Worm (Caenorhabditis elegans) whole organism, midembryonic: ENCODE data around the gene C33F10.11.
"Not testable (repeated sequence)": the region's sequence is repeated elsewhere in the genome, so short reads cannot be mapped to it uniquely, and the experiment has no call there.

ENCODE experiments used
- T22C8.4 ChIP-seq: fragments of 200-800 bp; sonication (Bioruptor generic); IDR thresholded peaks from 2 replicates; pipeline ENCODE4 v1.3.6; 2022; ENCODE audit warnings: missing genetic modification characterization, missing compliant biosample characterization
- cog-1 ChIP-seq: sonication (generic microtip); optimal IDR thresholded peaks from 2 replicates; lab custom pipeline; 2016; ENCODE audit warnings: missing genetic modification characterization, missing compliant biosample characterization
- flt-1 ChIP-seq: fragments of 200-800 bp; sonication (Bioruptor generic); IDR thresholded peaks from 2 replicates; pipeline ENCODE4 v1.3.6; 2022; ENCODE audit warnings: missing genetic modification characterization, missing compliant biosample characterization
- klf-2 ChIP-seq: fragments of 200-800 bp; sonication (Bioruptor generic); conservative IDR thresholded peaks from 2 replicates; pipeline ENCODE4 v1.3.6; 2022; ENCODE audit warnings: missing genetic modification reagents, missing genetic modification characterization, missing compliant biosample characterization
- med-1 ChIP-seq: sonication (generic microtip); optimal IDR thresholded peaks from 2 replicates; lab custom pipeline; 2017; ENCODE audit warnings: missing genetic modification characterization, mild to moderate bottlenecking, missing compliant biosample characterization, antibody characterized with exemption, missing genetic modification reagents; ENCODE audit not compliant: insufficient read depth
- ref-1 ChIP-seq: fragments of 200-800 bp; sonication (Bioruptor generic); conservative IDR thresholded peaks from 2 replicates; pipeline ENCODE4 v1.3.6; 2022; ENCODE audit warnings: missing genetic modification reagents, missing genetic modification characterization, missing compliant biosample characterization
- tab-1 ChIP-seq: fragments of 200-800 bp; sonication (Bioruptor generic); IDR thresholded peaks from 2 replicates; pipeline ENCODE4 v1.3.6; 2022; ENCODE audit warnings: missing genetic modification characterization, missing compliant biosample characterization
- ztf-23 ChIP-seq: fragments of 200-800 bp; sonication (Bioruptor generic); IDR thresholded peaks from 2 replicates; pipeline ENCODE4 v1.3.6; 2022; ENCODE audit warnings: missing genetic modification reagents, missing genetic modification characterization, missing compliant biosample characterization
- ztf-29 ChIP-seq: fragments of 200-800 bp; sonication (Bioruptor generic); IDR thresholded peaks from 2 replicates; pipeline ENCODE4 v1.3.6; 2022; ENCODE audit warnings: missing genetic modification reagents, missing genetic modification characterization, missing compliant biosample characterization

C33F10.11 gene

DNA sequence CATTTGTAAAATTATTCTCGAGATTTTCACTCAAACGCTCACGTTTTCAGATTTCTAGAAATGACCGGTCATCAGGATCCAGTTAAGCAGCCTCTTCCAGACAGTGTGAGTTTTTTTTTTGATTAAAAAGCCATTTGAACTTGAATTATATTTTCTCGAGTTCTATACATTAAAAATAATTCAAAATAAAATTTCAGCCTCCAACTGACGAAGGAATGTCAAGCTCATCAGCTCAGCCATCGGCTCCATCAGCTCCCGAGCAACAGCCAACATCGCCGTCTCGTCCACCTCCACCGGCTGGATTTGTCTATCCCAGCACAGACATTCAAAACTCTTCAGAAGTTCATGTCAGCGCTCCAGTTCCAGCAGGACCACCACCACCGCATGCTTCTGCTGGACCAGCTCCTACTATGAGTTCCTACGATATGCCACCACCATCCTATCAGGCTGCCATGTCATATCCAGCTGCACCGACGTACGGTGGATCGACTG lies 23.3 kb upstream of the C33F10.11 start, which contains the start of gene F11G11.5:
TSS of gene F11G11.5 (plus strand) at position 51 of the 492 bp plus-strand sequence.
- TF ChIP-seq klf-2 (no peak), ztf-29 (no peak), ztf-23 (no peak), T22C8.4 (GFP tag; lab: Robert Waterston, UW) (no peak), tab-1 (GFP tag; lab: Robert Waterston, UW) (no peak), ref-1 (GFP tag; lab: Robert Waterston, UW) (no peak), med-1 (no peak), flt-1 (GFP tag; lab: Robert Waterston, UW) (no peak), cog-1 (tag; lab: Kevin White, UChicago) (no peak)

DNA sequence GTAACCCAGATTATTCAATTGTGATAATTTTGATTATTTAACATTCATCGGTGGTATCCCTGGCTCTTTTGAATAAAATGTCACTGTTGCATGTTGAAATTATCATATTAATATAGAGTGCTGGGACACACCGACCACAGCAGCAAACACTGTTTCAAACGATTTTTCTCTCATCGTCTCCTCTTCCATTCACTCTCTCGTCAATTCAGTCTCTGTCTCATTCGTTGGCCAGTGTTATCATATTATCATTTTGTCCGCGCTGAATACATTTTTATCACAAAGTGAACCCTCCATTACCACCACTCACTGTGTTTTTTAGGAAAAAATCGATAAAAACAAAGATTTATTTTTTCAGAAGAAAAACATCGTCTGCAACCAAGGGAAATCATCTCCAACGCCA lies 22.4 kb upstream of the C33F10.11 start:
- TF ChIP-seq ztf-23 (0 out of 2 replicates have a peak, but pooled peaks have one; percentile 24), T22C8.4 (GFP tag; lab: Robert Waterston, UW) (0 out of 2 replicates have a peak, but pooled peaks have one; percentile 13), ref-1 (GFP tag; lab: Robert Waterston, UW) (no peak)

DNA sequence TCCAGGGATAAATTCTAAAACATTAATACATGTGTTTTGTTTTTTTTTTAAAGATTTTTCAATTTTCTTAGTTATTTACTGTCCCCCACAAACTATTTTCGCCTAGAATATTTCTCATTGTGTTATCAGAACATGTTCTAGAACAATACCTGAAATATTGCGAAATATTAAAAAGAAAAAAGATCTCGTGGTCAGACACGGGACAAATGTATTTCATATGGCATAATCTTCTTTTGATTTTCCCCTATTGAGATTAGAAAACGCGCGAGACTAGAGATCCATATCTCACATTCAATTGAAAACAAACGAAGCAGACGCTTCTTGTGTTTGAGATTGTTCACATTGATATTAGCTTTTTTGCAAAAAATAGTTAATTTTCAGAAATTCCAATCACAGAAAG lies 21.5 kb upstream of the C33F10.11 start:
- TF ChIP-seq tab-1 (GFP tag; lab: Robert Waterston, UW) (no peak), klf-2 (no peak), med-1 (no peak)

DNA sequence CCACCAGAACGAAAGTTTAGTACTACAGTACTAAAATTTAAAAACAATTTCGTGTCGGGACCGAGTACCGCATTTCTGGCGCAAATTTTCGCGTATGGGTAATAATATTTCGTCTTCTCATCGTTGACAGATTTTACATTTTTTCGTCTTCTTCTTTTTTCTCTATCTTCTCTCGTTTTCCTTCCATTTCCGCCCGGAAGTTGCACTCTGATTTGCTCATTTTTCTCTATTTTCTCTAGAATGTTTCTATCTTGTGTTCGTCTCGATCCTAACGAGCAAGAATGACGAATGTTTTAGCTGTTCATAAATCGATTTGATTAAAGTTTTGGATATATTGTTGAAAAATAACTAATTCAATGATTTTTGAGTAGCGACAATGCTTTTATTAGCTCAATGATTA lies 20.8 kb upstream of the C33F10.11 start:
- no peak for TF ChIP-seq flt-1 (GFP tag; lab: Robert Waterston, UW)
- no peak for TF ChIP-seq klf-2
- no peak for TF ChIP-seq cog-1 (tag; lab: Kevin White, UChicago)
- TF ChIP-seq ref-1 (GFP tag; lab: Robert Waterston, UW) = no peak
- no peak for TF ChIP-seq T22C8.4 (GFP tag; lab: Robert Waterston, UW)
- no peak for TF ChIP-seq med-1

DNA sequence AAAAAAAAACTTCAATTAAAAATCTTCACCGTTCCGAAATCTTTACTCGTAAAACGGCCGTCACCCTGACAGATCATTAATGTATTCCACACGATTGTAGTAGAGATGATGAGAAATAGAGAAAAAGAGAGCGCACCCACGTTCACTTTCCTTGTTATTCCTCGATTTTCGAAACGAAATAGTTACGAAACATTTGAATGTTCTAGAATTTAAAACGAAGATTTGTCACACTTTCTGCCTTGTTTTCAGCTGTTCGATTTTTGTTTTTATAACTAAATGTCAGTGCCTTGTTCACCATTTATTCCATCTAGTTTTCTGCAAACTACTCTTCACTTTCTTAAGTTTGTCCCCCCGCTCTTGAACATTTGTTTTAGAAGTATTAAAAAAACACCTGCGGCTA lies 20.1 kb upstream of the C33F10.11 start:
- TF ChIP-seq cog-1 (tag; lab: Kevin White, UChicago) = no peak

DNA sequence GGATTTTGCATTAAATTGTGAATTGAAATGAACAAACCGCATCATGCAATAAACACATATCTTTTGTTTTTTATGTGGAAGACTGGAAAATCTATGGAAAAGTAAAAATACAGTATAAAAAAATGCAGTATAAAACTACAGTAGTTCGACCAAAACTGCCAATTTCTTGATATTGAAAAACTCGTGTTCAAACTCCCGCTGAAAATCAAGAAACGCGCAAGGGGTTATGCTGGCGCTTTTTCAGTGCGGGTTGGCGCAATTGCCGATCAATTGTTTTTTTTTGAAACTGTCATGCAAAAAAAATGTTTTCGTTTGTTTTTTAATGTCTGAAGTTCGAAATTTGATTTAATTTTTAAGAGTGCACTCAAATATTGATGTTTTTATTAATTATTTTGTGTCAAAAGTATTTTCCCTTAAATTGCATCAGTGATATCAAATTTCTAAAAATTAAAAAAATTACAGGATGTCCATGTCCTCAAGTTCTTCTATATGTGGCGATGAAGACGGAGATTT lies 17.0 kb upstream of the C33F10.11 start, which contains the start of gene dnj-9:
TSS of gene dnj-9 (plus strand) at position 463 of the 513 bp plus-strand sequence.
- TF ChIP-seq tab-1 (GFP tag; lab: Robert Waterston, UW) = peak; percentile 22; the same call in 1 of the 2 replicates
- TF ChIP-seq cog-1 (tag; lab: Kevin White, UChicago) = peak; percentile 54
- peak; percentile 65; the same call in 1 of the 2 replicates for TF ChIP-seq flt-1 (GFP tag; lab: Robert Waterston, UW)
- TF ChIP-seq ref-1 (GFP tag; lab: Robert Waterston, UW) = no peak
- no peak; the same call in 1 of the 2 replicates for TF ChIP-seq klf-2
- no peak for TF ChIP-seq ztf-29
- peak; percentile 79 for TF ChIP-seq ztf-23
- TF ChIP-seq T22C8.4 (GFP tag; lab: Robert Waterston, UW) = peak; percentile 53; the same call in 1 of the 2 replicates
- peak; percentile 59 for TF ChIP-seq med-1

DNA sequence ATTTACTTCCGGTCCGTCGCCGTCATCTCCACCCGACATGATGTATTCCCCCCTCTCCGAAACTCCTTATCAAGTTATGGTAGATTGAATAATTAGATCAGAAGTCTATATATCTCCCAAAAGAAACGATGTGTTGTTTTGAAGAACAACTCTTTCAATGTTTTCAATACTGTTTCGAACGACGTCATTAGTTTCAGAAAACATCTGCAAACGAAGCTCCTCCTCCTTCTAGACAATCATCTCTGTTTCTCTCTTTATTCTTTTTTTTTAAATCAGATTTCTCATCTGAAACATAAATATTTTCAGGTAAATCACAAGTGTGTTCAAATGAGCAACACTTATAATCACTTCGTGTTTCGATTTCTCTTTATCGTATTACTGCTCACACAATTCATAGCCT lies 15.2 kb upstream of the C33F10.11 start, which contains the start of gene T23B7.3:
TSS of gene T23B7.3 (plus strand) at position 301 of the 400 bp plus-strand sequence.
- TF ChIP-seq klf-2 (no peak), ztf-23 (no peak), med-1 (no peak), ref-1 (GFP tag; lab: Robert Waterston, UW) (no peak), tab-1 (GFP tag; lab: Robert Waterston, UW) (no peak), ztf-29 (no peak), flt-1 (GFP tag; lab: Robert Waterston, UW) (no peak), T22C8.4 (GFP tag; lab: Robert Waterston, UW) (no peak)

DNA sequence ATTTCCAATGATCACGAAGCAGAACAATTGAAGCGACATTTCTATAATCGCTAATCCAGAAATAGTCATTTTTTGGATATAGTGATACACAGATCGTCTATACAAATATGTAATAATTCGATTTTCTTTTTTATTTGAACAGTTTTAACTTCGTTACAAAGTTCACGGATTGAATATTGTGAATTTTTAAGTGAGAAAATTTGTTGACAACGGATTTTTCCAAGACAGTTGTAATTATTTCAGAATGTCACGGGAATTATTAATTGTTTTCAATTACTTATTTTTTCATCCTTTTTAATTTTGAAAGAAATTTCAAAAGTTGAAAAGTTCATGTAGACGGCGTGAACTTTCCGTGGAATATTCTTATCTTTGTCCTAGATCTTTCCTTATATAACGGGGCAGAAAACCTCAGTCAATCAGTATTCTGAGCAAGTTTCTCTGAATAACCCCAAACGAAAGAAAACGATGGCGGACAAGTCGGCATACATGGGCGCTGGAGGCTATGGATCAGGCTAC lies 7.5 kb upstream of the C33F10.11 start, which contains the start of the genes T23B7.2 and nspd-4:
TSS of gene T23B7.2 (minus strand) at position 101 of the 516 bp plus-strand sequence.
TSS of gene nspd-4 (plus strand) at position 466 of the 516 bp plus-strand sequence.
- TF ChIP-seq tab-1 (GFP tag; lab: Robert Waterston, UW); ztf-23; cog-1 (tag; lab: Kevin White, UChicago): not testable (repeated sequence)

DNA sequence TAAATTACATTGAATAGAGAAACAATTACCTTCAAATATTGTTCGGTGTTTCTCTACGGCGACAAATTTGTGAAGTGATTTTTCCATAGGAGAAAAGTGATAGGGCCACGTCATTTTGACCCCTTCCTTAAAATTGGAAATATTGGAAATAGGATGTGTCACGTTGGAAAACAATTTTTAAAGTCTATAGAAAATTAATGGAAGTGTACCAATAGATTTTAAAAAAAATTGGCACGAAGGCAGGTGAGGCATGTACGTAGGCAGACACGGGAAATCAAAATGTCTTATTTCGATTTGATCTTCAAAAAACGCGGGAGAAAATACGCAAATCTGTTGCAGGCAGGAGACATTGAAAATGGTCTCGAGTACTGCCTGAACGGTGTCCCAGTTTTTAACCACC lies 3.0 kb upstream of the C33F10.11 start, which contains the start of gene C33F10.12:
TSS of gene C33F10.12 (minus strand) at position 101 of the 400 bp plus-strand sequence.
- TF ChIP-seq cog-1 (tag; lab: Kevin White, UChicago) (no peak), T22C8.4 (GFP tag; lab: Robert Waterston, UW) (no peak)

DNA sequence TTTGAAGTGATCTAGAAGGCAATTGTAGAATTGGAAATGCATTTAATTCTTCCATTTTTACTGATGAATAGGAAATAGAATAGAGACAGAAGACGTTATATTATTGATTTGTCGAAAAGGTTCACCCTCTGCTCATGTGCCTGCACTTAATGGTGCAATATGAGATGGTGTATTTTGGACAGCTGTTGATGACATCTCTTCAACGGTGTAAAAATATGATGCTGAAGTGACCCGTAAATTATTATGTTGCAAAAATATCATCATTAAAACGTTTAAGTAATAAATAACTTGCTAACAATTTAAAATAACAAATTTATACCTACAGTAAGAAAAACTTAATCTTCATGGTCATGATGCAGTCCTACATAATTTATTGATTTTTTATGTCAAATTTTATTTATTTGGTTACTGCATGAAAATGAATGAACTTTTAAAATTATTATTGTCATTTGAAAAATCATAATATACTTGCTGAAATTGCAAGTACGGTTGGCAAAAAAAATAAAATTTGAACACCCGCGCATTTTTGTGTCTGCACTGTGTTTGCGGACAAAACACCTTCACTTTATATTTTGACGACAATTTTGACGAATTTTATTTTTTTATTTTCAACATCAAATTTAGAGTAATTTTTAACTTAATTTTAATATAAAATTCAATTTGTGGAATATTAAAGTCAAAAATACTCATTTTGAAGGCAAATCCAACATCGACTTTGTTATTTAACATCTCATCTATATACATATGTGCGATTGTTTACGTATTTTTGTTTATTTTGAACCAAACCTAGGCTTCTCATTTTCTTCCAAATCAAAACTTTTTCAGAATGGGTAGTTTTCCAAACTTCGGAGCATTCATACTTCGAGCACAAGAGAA lies 6.7 kb downstream of the C33F10.11 start, which contains the start of the genes fbxb-88 and tbck-1:
TSS of gene fbxb-88 (minus strand) at position 151 of the 876 bp plus-strand sequence.
TSS of gene tbck-1 (plus strand) at position 826 of the 876 bp plus-strand sequence.
- TF ChIP-seq med-1 (no peak), ref-1 (GFP tag; lab: Robert Waterston, UW) (no peak), T22C8.4 (GFP tag; lab: Robert Waterston, UW) (no peak)
